Worm (Caenorhabditis elegans): ENCODE measurements around the gene F44E2.3.

Gene F44E2.3

DNA sequence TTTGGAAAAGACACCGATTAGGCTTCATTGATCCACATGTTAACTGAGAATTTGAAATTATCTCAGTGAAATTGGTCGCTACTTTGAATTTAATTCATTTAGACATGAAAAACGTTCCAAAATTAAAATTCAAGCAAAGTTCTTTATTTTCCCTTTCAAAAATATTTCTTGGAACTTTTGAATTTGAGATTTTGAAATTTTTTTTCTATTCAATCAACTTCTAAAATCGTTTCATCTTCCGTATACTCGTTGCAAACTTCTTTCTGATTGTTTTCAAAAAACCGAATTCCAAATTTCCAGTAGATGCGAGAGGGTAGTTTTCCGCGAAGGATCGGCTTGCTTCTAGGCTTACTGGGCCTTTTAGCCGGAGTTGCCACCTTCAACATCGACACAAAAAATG, 10.5 kb downstream of the F44E2.3 start, which contains the start of gene pat-2:
Gene pat-2, plus strand, starts transcription at position 301 of the 400 bp plus-strand sequence.
- TF ChIP-seq F13C5.2 (tag; optimal IDR thresholded peaks at IDR 0.05) (no peak), scrt-1 (GFP tag; IDR thresholded peaks at IDR 0.05) (no peak), tbx-11 (GFP tag; IDR thresholded peaks at IDR 0.05) (no peak), tra-4 (tag; optimal IDR thresholded peaks at IDR 0.05) (no peak), hmg-4 (GFP tag; optimal IDR thresholded peaks at IDR 0.05) (no peak), ceh-13 (GFP tag; optimal IDR thresholded peaks at IDR 0.05) (no peak), hnd-1 (tag; optimal IDR thresholded peaks at IDR 0.05) (no peak), pes-1 (GFP tag; IDR thresholded peaks at IDR 0.05) (no peak)

DNA sequence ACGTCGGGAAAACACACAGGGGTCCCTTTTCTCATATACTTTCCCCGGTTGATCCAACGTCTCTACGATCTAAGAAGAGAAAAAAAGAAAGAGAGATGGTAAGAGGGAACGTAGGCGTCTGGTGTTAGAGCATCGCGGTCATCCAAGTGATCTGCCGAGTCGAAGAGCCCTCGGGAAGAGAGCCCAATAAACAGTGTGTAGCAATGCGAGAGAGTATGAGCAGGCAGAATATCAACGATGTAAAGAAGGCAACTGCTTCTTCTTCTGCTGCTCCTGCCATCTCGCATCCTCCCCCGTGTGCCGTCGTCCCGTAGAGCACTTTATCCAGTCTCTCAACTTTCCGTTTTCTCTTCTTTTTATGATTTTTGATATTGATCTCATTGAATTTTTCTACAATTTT, 13.4 kb downstream of the F44E2.3 start:
- TF ChIP-seq sea-1 (GFP tag; conservative IDR thresholded peaks at IDR 0.05) (no peak), pes-1 (GFP tag; IDR thresholded peaks at IDR 0.05) (no peak), aly-1 (tag; optimal IDR thresholded peaks at IDR 0.05) (no peak), tbx-37 (GFP tag; conservative IDR thresholded peaks at IDR 0.05) (no peak), hmg-4 (GFP tag; optimal IDR thresholded peaks at IDR 0.05) (no peak), ets-7 (tag; optimal IDR thresholded peaks at IDR 0.05) (no peak), scrt-1 (GFP tag; IDR thresholded peaks at IDR 0.05) (no peak), hmbx-1 (tag; optimal IDR thresholded peaks at IDR 0.05) (no peak), ceh-36 (tag; optimal IDR thresholded peaks at IDR 0.05) (no peak), ceh-13 (GFP tag; optimal IDR thresholded peaks at IDR 0.05) (no peak), tbx-11 (GFP tag; IDR thresholded peaks at IDR 0.05) (no peak), flt-1 (GFP tag; IDR thresholded peaks at IDR 0.05) (no peak), F13C5.2 (tag; optimal IDR thresholded peaks at IDR 0.05) (no peak), B0310.2 (tag; optimal IDR thresholded peaks at IDR 0.05) (no peak), tra-4 (tag; optimal IDR thresholded peaks at IDR 0.05) (no peak), hnd-1 (tag; optimal IDR thresholded peaks at IDR 0.05) (no peak), ama-1 (optimal IDR thresholded peaks at IDR 0.05) (no peak)

DNA sequence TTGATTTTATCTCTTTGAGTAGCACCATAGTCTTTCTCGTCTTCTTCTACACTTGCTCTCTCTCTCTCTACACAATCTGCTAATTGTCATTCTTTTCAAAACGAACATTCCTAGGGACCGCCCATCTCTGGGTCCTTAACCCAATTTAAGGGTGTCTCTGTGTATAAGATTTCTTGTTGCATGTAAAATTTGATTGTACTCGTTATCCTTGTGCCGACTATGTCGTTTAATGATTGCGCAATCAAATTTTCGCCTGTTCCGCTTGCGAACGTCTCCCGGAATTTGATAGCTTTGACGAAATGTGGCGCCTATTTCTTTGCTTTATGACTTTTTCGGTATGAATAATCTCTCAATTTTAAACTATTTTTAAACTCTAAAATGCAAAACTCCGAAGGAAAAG, 18.0 kb downstream of the F44E2.3 start:
- no peak for TF ChIP-seq tra-4 (tag; optimal IDR thresholded peaks at IDR 0.05)
- no peak for TF ChIP-seq hnd-1 (tag; optimal IDR thresholded peaks at IDR 0.05)
- TF ChIP-seq flt-1 (GFP tag; IDR thresholded peaks at IDR 0.05): no peak
- no peak for TF ChIP-seq hmg-4 (GFP tag; optimal IDR thresholded peaks at IDR 0.05)
- TF ChIP-seq F13C5.2 (tag; optimal IDR thresholded peaks at IDR 0.05): no peak
- no peak for TF ChIP-seq scrt-1 (GFP tag; IDR thresholded peaks at IDR 0.05)
- TF ChIP-seq ama-1 (optimal IDR thresholded peaks at IDR 0.05): no peak
- TF ChIP-seq B0310.2 (tag; optimal IDR thresholded peaks at IDR 0.05): no peak
- TF ChIP-seq tbx-37 (GFP tag; conservative IDR thresholded peaks at IDR 0.05): no peak
- TF ChIP-seq pes-1 (GFP tag; IDR thresholded peaks at IDR 0.05): no peak
- no peak for TF ChIP-seq aly-1 (tag; optimal IDR thresholded peaks at IDR 0.05)
- TF ChIP-seq ceh-13 (GFP tag; optimal IDR thresholded peaks at IDR 0.05): no peak

DNA sequence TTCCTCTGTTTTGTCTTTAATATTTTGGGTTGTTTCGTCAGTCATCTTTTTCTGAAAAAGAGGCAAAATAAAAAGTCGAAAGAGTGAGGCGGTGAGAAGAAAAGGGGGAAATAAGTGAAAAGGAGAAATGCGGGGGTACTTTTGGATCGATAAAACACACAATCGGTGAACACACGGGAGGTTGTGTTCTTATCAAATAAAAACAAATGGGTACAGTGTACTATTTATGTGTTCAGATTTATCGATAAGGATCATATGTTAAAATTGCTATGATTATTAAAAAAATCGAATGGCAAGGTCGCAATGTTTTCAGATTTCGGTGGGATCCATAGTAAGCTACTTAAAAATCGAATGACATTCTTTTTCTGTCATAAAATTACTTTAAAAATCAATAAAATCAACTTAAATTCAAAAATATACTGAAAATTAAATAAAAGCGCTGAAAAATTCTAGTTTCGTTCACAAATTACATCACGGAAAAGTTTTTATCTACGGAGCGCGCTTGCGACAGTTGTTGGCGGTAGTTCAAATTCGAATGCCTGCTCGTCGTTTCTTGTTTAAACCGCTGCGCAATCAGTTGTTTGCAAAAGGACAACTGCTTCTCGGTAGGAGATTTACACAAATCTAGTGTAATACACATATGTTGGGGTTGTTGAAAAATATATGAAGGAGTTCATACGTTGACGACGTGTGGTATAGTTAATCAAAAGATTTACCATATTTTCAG, 19.7 kb downstream of the F44E2.3 start, which contains the start of gene prx-19:
Gene prx-19, minus strand, starts transcription at position 51 of the 727 bp plus-strand sequence.
- TF ChIP-seq F13C5.2 (tag; optimal IDR thresholded peaks at IDR 0.05): no peak
- no peak for TF ChIP-seq ceh-13 (GFP tag; optimal IDR thresholded peaks at IDR 0.05)
- no peak for TF ChIP-seq tra-4 (tag; optimal IDR thresholded peaks at IDR 0.05)
- no peak for TF ChIP-seq B0310.2 (tag; optimal IDR thresholded peaks at IDR 0.05)

DNA sequence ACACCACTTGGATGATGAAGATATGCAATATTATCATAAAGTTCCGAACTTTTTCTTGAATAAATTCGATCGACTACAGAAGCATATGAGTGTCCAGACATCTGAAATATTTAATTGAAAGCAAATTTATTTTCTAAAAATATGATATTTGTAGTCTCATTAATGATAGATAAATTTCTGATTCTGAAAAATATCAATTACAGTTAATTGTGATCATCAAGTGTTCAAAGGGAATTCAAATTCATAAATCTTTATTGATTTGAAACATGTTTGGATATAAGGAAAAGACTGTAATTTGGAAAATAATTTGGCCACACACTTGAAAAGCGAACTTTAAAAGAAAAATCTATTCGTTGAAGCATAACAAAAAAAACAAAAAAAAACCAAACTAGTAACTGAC, 21.9 kb downstream of the F44E2.3 start, which contains the start of gene F54F2.7:
Gene F54F2.7, minus strand, starts transcription at position 101 of the 400 bp plus-strand sequence.
- TF ChIP-seq ceh-36 (tag; optimal IDR thresholded peaks at IDR 0.05): no peak
- TF ChIP-seq ceh-13 (GFP tag; optimal IDR thresholded peaks at IDR 0.05): no peak
- no peak for TF ChIP-seq scrt-1 (GFP tag; IDR thresholded peaks at IDR 0.05)

DNA sequence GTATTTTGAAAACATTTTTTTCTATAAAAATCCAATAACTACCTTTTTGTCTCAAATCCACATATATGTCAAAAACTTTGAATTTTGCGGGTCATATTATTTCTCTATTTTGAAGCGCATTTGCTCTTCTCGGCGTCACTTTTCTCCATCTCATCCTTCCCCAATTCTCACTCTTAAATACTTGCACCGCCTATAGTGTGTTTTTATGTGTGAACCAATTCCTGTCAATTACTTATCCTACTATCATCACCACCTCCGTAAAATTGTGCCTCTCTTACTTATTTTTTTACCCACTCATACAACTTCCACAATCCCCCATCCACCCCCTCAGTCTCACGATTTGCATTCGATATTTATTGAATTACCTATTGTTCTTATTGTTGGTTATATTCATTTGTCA, 23.3 kb downstream of the F44E2.3 start:
- no peak for TF ChIP-seq ama-1 (optimal IDR thresholded peaks at IDR 0.05)

DNA sequence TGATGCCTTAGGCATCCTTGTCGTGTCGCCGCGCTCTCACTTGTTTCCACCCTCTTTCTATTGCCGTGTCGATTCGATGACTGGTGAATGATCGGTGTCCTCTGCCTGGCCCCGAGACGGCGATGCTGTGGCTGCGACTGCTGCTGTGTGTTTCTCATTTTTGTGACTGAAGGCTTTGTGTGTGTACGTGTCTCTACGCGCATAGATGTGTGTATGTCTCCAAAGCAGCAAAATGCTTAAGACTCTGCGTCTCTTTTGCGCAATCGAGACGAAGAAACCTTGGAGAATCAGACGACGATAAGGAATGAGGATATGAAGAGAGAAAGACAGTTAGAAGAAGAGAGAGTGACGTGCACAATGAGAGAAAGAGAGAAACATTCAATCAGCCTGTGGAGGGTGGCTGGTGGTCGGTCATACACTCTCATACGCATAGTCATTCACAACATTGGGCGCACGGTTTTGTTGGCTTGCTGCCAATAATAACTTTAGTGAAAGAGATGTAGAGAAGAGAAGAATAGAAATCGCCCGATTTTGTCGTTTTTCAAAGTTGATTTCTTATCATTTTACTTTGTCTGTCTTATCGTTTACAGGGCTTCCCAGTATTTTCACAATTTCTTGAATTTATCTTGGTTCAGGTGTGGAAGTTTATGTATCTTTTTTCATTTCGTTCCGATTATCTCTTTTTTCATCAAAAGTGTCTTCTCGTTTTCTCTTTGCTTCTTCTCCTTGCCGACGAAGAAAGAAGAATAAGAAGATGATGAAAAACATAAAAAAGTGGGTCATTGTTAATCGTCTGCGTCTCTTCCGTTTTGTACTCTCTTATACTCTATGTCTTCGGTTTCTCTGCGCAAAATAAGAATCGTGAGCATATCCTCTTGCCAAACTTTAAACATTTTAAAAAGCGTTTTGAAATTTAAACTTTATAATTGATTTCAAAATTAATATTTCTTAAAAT, 27.0 kb downstream of the F44E2.3 start:
- TF ChIP-seq tbx-37 (GFP tag; conservative IDR thresholded peaks at IDR 0.05) (0 out of 2 replicates have a peak, but pooled peaks have one; percentile 23), flt-1 (GFP tag; IDR thresholded peaks at IDR 0.05) (peak; percentile 51), tra-4 (tag; optimal IDR thresholded peaks at IDR 0.05) (no peak), pes-1 (GFP tag; IDR thresholded peaks at IDR 0.05) (peak; percentile 61), ceh-13 (GFP tag; optimal IDR thresholded peaks at IDR 0.05) (no peak), aly-1 (tag; optimal IDR thresholded peaks at IDR 0.05) (peak; percentile 56), B0310.2 (tag; optimal IDR thresholded peaks at IDR 0.05) (no peak), hnd-1 (tag; optimal IDR thresholded peaks at IDR 0.05) (no peak), hmg-4 (GFP tag; optimal IDR thresholded peaks at IDR 0.05) (peak; percentile 85), ama-1 (optimal IDR thresholded peaks at IDR 0.05) (no peak), tbx-11 (GFP tag; IDR thresholded peaks at IDR 0.05) (no peak), scrt-1 (GFP tag; IDR thresholded peaks at IDR 0.05) (0 out of 2 replicates have a peak, but pooled peaks have one; percentile 15)
